Fruit fly (Drosophila melanogaster): ENCODE measurements around the gene Pis.

Pis gene

DNA sequence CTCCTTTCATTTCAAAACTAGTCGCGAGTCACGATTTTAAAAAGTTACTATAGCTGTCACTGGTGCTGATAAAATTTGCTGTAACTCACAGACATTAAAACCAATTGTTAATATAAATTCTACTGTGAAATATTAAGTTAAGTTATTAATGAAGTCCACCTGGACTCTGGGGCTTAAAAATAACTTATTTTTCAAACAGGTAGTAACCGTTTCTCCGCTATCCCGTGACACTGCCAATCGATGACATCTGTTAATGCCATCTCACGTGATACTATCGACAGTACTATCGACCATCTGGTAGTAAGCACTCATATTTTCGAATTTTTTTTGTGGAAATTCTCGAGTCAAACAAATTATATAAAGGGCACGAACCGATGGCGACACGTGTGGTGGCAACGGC is 30.4 kb upstream of the Pis start, which contains the start of the genes CG12379 and MagR (continued):
- TF ChIP-seq cyc (GFP tag; optimal IDR thresholded peaks at IDR 0.05) (peak; percentile 64), CG8632 (GFP tag; optimal IDR thresholded peaks at IDR 0.05) (no peak), CG10631 (GFP tag; optimal IDR thresholded peaks at IDR 0.05) (peak; percentile 32), CG32006 (GFP tag; optimal IDR thresholded peaks at IDR 0.05) (peak; percentile 29), CG31627 (GFP tag; optimal IDR thresholded peaks at IDR 0.05) (peak; percentile 69), CG3919 (GFP tag; optimal IDR thresholded peaks at IDR 0.05) (no peak), eg (GFP tag; IDR thresholded peaks at IDR 0.05) (0 out of 3 replicates have a peak, but pooled peaks have one; percentile 33), Hr4 (GFP tag; optimal IDR thresholded peaks at IDR 0.05) (peak; percentile 25), CG6792 (GFP tag; optimal IDR thresholded peaks at IDR 0.05) (no peak), CG34406 (GFP tag; optimal IDR thresholded peaks at IDR 0.05) (no peak), CG1621 (tag; optimal IDR thresholded peaks at IDR 0.05) (no peak), ss (GFP tag; optimal IDR thresholded peaks at IDR 0.05) (no peak), Ets96B (tag; optimal IDR thresholded peaks at IDR 0.05) (peak; percentile 41), salr (GFP tag; optimal IDR thresholded peaks at IDR 0.05) (no peak), Met (GFP tag; optimal IDR thresholded peaks at IDR 0.05) (peak; percentile 64)

DNA sequence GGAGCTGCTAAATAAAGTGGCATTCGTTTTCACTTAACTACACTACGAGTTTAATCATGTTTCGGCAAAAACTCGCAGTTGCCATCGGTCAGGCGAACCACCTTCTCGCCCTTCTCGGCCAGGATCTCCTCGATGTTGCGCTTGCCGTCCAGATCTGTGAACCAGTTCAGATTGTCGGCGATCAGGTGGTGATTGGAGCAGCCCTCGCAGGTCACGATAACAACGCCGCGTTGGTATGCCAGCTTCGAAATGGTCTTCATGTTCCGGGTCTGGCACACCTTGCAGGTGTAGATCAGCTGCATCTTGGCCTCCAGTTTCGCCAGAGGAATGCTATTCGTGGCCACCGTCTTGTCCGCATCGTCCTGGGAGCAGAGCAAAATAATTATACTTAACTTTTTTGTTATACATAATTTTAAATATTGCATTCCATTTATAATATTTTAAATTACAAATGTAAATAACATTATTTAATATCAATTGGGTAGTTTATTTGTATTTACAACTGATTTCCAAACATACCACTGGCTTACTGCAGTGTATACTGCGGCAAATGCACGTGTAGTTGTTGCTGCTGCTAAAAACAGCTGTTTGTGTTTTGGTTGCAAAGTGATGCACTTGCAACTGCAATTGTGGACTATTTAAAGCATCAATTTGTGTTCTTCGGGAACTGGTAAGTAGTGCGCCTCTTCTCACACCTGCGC is 29.8 kb upstream of the Pis start:
- TF ChIP-seq CG6163 (GFP tag; IDR thresholded peaks at IDR 0.05) (peak; percentile 47; the same call in 1 of the 3 replicates), CG34406 (GFP tag; optimal IDR thresholded peaks at IDR 0.05) (no peak), eg (GFP tag; IDR thresholded peaks at IDR 0.05) (peak; percentile 72), dac (GFP tag; optimal IDR thresholded peaks at IDR 0.05) (no peak), Hr38 (GFP tag; optimal IDR thresholded peaks at IDR 0.05) (no peak), Smox (GFP tag; optimal IDR thresholded peaks at IDR 0.05) (no peak), acj6 (GFP tag; optimal IDR thresholded peaks at IDR 0.05) (no peak), CG15336 (GFP tag; IDR thresholded peaks at IDR 0.05) (peak; percentile 60), CG8632 (GFP tag; optimal IDR thresholded peaks at IDR 0.05) (no peak), Eip78C (GFP tag) (peak; percentile 32), CG9139 (GFP tag; optimal IDR thresholded peaks at IDR 0.05) (no peak), CG8119 (GFP tag; IDR thresholded peaks at IDR 0.05) (peak; percentile 26; the same call in 1 of the 3 replicates)

DNA sequence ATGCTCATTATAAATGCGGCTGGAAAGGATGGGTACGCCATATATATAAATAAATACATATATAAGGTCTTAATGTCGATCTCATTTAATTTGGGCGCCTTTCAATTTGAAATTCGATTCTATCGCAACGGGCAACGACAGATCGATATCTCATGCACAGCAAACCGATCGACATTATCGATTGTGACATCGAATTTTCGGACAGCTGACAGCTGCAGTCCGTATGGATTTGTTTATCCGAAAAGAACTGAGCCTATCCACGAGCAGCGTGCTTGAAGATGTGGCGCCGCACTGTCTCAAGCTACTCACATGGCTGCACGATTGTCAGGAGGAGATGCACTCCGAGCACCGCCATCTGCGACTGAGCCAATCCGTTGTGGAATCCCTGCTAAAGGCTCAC is 28.4 kb upstream of the Pis start, which contains the start of gene CG8191:
CG8191 (plus strand) TSS at position 211 of the 400 bp plus-strand sequence.
- TF ChIP-seq CG8119 (GFP tag; IDR thresholded peaks at IDR 0.05) = no peak

DNA sequence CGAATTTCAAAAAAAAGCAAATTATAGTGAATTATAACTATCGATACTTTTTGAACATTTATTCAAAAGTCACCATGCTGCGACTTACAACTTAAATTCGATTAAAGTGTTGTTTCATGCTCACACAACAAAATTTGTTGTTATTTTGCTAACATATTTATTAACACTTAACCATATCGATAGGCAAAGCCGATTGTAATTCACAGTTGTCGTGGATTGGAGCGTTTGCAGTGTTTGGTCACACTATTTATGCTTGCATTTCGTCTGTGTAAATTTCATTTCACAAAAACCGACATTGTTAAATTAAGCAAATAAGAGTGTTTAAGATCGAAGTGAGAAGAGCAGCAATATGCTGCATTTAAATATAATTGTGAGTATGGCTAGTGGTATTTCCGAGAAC is 8.8 kb upstream of the Pis start, which contains the start of gene HUWE1:
HUWE1 (plus strand) TSS at position 220 of the 400 bp plus-strand sequence.
- no peak for TF ChIP-seq cyc (GFP tag; optimal IDR thresholded peaks at IDR 0.05)
- TF ChIP-seq esn (GFP tag; optimal IDR thresholded peaks at IDR 0.05) = peak; percentile 10
- peak; percentile 47 for TF ChIP-seq CG6854 (GFP tag; optimal IDR thresholded peaks at IDR 0.05)
- TF ChIP-seq dsx (GFP tag; optimal IDR thresholded peaks at IDR 0.05; ENCODE audit: poor library complexity, severe bottlenecking) = peak; percentile 25
- TF ChIP-seq Sox14 (GFP tag; optimal IDR thresholded peaks at IDR 0.05) = peak; percentile 17
- TF ChIP-seq CG15336 (GFP tag; IDR thresholded peaks at IDR 0.05) = 0 out of 2 replicates have a peak, but pooled peaks have one; percentile 14

DNA sequence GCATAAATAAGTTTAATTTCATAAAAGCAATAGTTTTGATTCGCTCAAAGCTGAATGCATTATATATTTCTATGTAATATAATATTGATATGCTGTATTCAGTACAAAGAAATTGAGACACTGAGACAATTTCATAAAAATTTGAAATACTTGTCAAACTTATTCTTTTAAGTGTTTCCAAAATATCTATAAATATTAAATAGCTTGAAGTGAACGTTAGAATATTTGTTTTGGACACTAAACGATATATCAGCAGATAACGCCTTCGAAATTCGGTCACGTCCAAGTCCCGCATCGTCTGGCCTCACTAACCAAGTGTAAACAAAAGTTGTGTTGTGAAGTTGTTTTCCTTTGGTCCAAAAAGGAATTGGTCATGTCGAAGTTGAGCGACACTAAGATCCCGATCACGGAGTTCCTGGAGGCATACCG is 7.2 kb upstream of the Pis start:
- no peak for TF ChIP-seq Ets21C (GFP tag; optimal IDR thresholded peaks at IDR 0.05)
- TF ChIP-seq eg (GFP tag; IDR thresholded peaks at IDR 0.05) = no peak
- no peak for TF ChIP-seq Smox (GFP tag; optimal IDR thresholded peaks at IDR 0.05)
- TF ChIP-seq cyc (GFP tag; optimal IDR thresholded peaks at IDR 0.05) = no peak
- TF ChIP-seq Lpt (GFP tag; optimal IDR thresholded peaks at IDR 0.05) = no peak
- TF ChIP-seq pdm3 (GFP tag; optimal IDR thresholded peaks at IDR 0.05) = no peak
- TF ChIP-seq CG11294 (GFP tag; IDR thresholded peaks at IDR 0.05) = no peak
- TF ChIP-seq topi (GFP tag; optimal IDR thresholded peaks at IDR 0.05) = no peak
- peak; percentile 43 for TF ChIP-seq Eip78C (GFP tag)
- peak; percentile 74 for TF ChIP-seq fkh (GFP tag; optimal IDR thresholded peaks at IDR 0.05)
- TF ChIP-seq CG1621 (tag; optimal IDR thresholded peaks at IDR 0.05) = no peak
- peak; percentile 48 for TF ChIP-seq svp (GFP tag)
- no peak for TF ChIP-seq lz (GFP tag; optimal IDR thresholded peaks at IDR 0.05)
- no peak for TF ChIP-seq Hr38 (GFP tag; optimal IDR thresholded peaks at IDR 0.05)
- TF ChIP-seq CG16779 (tag; optimal IDR thresholded peaks at IDR 0.05) = no peak
- no peak for TF ChIP-seq CG6792 (GFP tag; optimal IDR thresholded peaks at IDR 0.05)
- TF ChIP-seq Hr4 (GFP tag; optimal IDR thresholded peaks at IDR 0.05) = no peak
- no peak for TF ChIP-seq Sox15 (GFP tag; optimal IDR thresholded peaks at IDR 0.05)
- TF ChIP-seq CG6276 (GFP tag; optimal IDR thresholded peaks at IDR 0.05) = no peak
- no peak for TF ChIP-seq Met (GFP tag; optimal IDR thresholded peaks at IDR 0.05)
- no peak for TF ChIP-seq fd59A (GFP tag; optimal IDR thresholded peaks at IDR 0.05)
- TF ChIP-seq ss (GFP tag; optimal IDR thresholded peaks at IDR 0.05) = no peak
- TF ChIP-seq CG3919 (GFP tag; optimal IDR thresholded peaks at IDR 0.05) = no peak
- no peak for TF ChIP-seq acj6 (GFP tag; optimal IDR thresholded peaks at IDR 0.05)
- no peak for TF ChIP-seq spab (GFP tag; optimal IDR thresholded peaks at IDR 0.05)
- TF ChIP-seq CG32006 (GFP tag; optimal IDR thresholded peaks at IDR 0.05) = no peak
